Worm (Caenorhabditis elegans) whole organism, L2 larva: Measurements from ENCODE around the gene dod-24.

Experiments
- ZK546.5 ChIP-seq: sonication (generic microtip); optimal IDR thresholded peaks from 2 replicates; lab custom pipeline; 2017; ENCODE audit warnings: missing biosample characterization, missing genetic modification characterization
- aly-2 ChIP-seq: fragments of 150-350 bp; optimal IDR thresholded peaks from 2 replicates; lab custom pipeline; 2014; ENCODE audit warnings: missing biosample characterization, missing genetic modification characterization
- nhr-77 ChIP-seq: fragments of 150-350 bp; optimal IDR thresholded peaks from 2 replicates; lab custom pipeline; 2014; ENCODE audit warnings: missing biosample characterization, missing genetic modification characterization
- ztf-11 ChIP-seq: sonication (generic microtip); optimal IDR thresholded peaks from 2 replicates; lab custom pipeline; 2017; ENCODE audit warnings: missing biosample characterization, missing genetic modification characterization

- no peak for TF ChIP-seq aly-2 (tag; lab: Kevin White, UChicago)
- TF ChIP-seq nhr-77, result no peak
- no peak for TF ChIP-seq ztf-11
- no peak for TF ChIP-seq ZK546.5 (tag; lab: Kevin White, UChicago)
These were observed 26.6 kb downstream of the dod-24 start, which contains the start of gene irg-6 for ce11 chrIV:12914532-12915019.
